Worm (Caenorhabditis elegans) whole organism, young adult: ENCODE measurements around the gene srx-23.

ENCODE experiments used
- B0336.3 ChIP-seq: fragments of 200-800 bp; sonication (Bioruptor generic); IDR thresholded peaks from 2 replicates; pipeline ENCODE4 v1.3.6; 2022; ENCODE audit warnings: missing genetic modification characterization, missing compliant biosample characterization
- C06A6.2 ChIP-seq: fragments of 200-800 bp; sonication (Bioruptor generic); conservative IDR thresholded peaks from 2 replicates; pipeline ENCODE4 v1.3.6; 2022; ENCODE audit warnings: missing genetic modification characterization, missing compliant biosample characterization
- F33H1.4 ChIP-seq: fragments of 200-800 bp; sonication (Bioruptor generic); IDR thresholded peaks from 2 replicates; pipeline ENCODE4 v1.3.6; 2022; ENCODE audit warnings: missing genetic modification reagents, missing genetic modification characterization, missing compliant biosample characterization
- F37B4.10 ChIP-seq: fragments of 200-800 bp; sonication (Bioruptor generic); IDR thresholded peaks from 2 replicates; pipeline ENCODE4 v1.3.6; 2022; ENCODE audit warnings: missing genetic modification characterization, missing compliant biosample characterization
- F52B5.7 ChIP-seq: sonication (generic microtip); optimal IDR thresholded peaks from 2 replicates; lab custom pipeline; 2016; ENCODE audit warnings: mild to moderate bottlenecking, missing genetic modification characterization, missing compliant biosample characterization
- F55B11.4 ChIP-seq: sonication (generic microtip); optimal IDR thresholded peaks from 2 replicates; lab custom pipeline; 2016; ENCODE audit warnings: missing compliant biosample characterization, missing genetic modification characterization, borderline replicate concordance; ENCODE audit not compliant: insufficient read depth
- K12H6.12 ChIP-seq: fragments of 200-800 bp; sonication (Bioruptor generic); optimal IDR thresholded peaks from 2 replicates; lab custom pipeline; 2018; ENCODE audit warnings: mild to moderate bottlenecking, missing genetic modification characterization, missing compliant biosample characterization
- Y53G8AR.9 ChIP-seq: fragments of 200-800 bp; sonication (Bioruptor generic); conservative IDR thresholded peaks from 2 replicates; pipeline ENCODE4 v1.3.6; 2022; ENCODE audit warnings: missing genetic modification reagents, missing genetic modification characterization, missing compliant biosample characterization
- ZK185.1 ChIP-seq: sonication (generic microtip); optimal IDR thresholded peaks from 2 replicates; lab custom pipeline; 2016; ENCODE audit warnings: mild to moderate bottlenecking, missing genetic modification characterization, missing compliant biosample characterization; ENCODE audit not compliant: poor library complexity, severe bottlenecking
- ama-1 ChIP-seq, 3 experiments: fragments of 150-350 bp in 1 of 3; sonication (generic microtip) in 2 of 3; optimal IDR thresholded peaks; 2 replicates each; lab custom pipeline; 2014 to 2018; ENCODE audit warnings: missing biosample characterization in 2 of 3, missing genetic modification characterization in 2 of 3, missing genetic modification reagents in 2 of 3
- aptf-3 ChIP-seq: fragments of 200-800 bp; sonication (Bioruptor generic); IDR thresholded peaks from 2 replicates; pipeline ENCODE4 v1.3.6; 2022; ENCODE audit warnings: missing genetic modification characterization, missing compliant biosample characterization
- atf-7 ChIP-seq: sonication (generic microtip); optimal IDR thresholded peaks from 2 replicates; lab custom pipeline; 2017; ENCODE audit warnings: mild to moderate bottlenecking, missing genetic modification characterization, missing compliant biosample characterization
- athp-1 ChIP-seq: sonication (generic microtip); optimal IDR thresholded peaks from 2 replicates; lab custom pipeline; 2017; ENCODE audit warnings: mild to moderate bottlenecking, missing genetic modification characterization, missing compliant biosample characterization
- attf-5 ChIP-seq: fragments of 200-800 bp; sonication (Bioruptor generic); optimal IDR thresholded peaks from 2 replicates; lab custom pipeline; 2018; ENCODE audit warnings: mild to moderate bottlenecking, missing genetic modification characterization, missing compliant biosample characterization
- attf-6 ChIP-seq: fragments of 200-800 bp; sonication (Bioruptor generic); IDR thresholded peaks from 2 replicates; pipeline ENCODE4 v1.3.6; 2022; ENCODE audit warnings: missing genetic modification reagents, missing genetic modification characterization, missing compliant biosample characterization
- bed-1 ChIP-seq: fragments of 200-800 bp; sonication (Bioruptor generic); IDR thresholded peaks from 2 replicates; pipeline ENCODE4 v1.3.6; 2022; ENCODE audit warnings: missing genetic modification reagents, missing genetic modification characterization, missing compliant biosample characterization
- bed-2 ChIP-seq: fragments of 200-800 bp; sonication (Bioruptor generic); IDR thresholded peaks from 2 replicates; pipeline ENCODE4 v1.3.6; 2022; ENCODE audit warnings: missing genetic modification reagents, missing genetic modification characterization, missing compliant biosample characterization
- cebp-1 ChIP-seq, 2 experiments: fragments of 200-800 bp in 1 of 2; sonication (Bioruptor generic) in 1 of 2; sonication (generic microtip) in 1 of 2; IDR thresholded peaks in 1 of 2; optimal IDR thresholded peaks in 1 of 2; 2 replicates each; pipeline versions ENCODE4 v1.3.6 to Lab custom; 2017 to 2022; ENCODE audit warnings: missing compliant biosample characterization in 2 of 2, missing genetic modification characterization in 2 of 2, mild to moderate bottlenecking in 1 of 2, missing genetic modification reagents in 1 of 2, moderate library complexity in 1 of 2
- ceh-100 ChIP-seq: fragments of 200-800 bp; sonication (Bioruptor generic); IDR thresholded peaks from 2 replicates; pipeline ENCODE4 v1.3.6; 2022; ENCODE audit warnings: missing genetic modification reagents, missing genetic modification characterization, missing compliant biosample characterization
- ceh-40 ChIP-seq: fragments of 200-800 bp; sonication (Bioruptor generic); IDR thresholded peaks from 2 replicates; pipeline ENCODE4 v1.3.6; 2022; ENCODE audit warnings: missing genetic modification characterization, missing compliant biosample characterization
- ceh-58 ChIP-seq: fragments of 200-800 bp; sonication (Bioruptor generic); IDR thresholded peaks from 2 replicates; pipeline ENCODE4 v1.3.6; 2022; ENCODE audit warnings: missing genetic modification characterization, missing compliant biosample characterization
- ceh-91 ChIP-seq: fragments of 200-800 bp; sonication (Bioruptor generic); IDR thresholded peaks from 2 replicates; pipeline ENCODE4 v1.3.6; 2022; ENCODE audit warnings: missing genetic modification reagents, missing genetic modification characterization, missing compliant biosample characterization
- chd-7 ChIP-seq: sonication (generic microtip); optimal IDR thresholded peaks from 2 replicates; lab custom pipeline; 2016; ENCODE audit warnings: mild to moderate bottlenecking, missing genetic modification characterization, moderate library complexity, missing compliant biosample characterization
- dpl-1 ChIP-seq: fragments of 150-350 bp; optimal IDR thresholded peaks from 2 replicates; lab custom pipeline; 2014; ENCODE audit warnings: missing biosample characterization, missing genetic modification reagents, missing genetic modification characterization
- efl-1 ChIP-seq: fragments of 150-350 bp; optimal IDR thresholded peaks from 2 replicates; lab custom pipeline; 2014; ENCODE audit warnings: missing biosample characterization, missing genetic modification reagents, missing genetic modification characterization
- fkh-3 ChIP-seq: sonication (generic microtip); optimal IDR thresholded peaks from 2 replicates; lab custom pipeline; 2016; ENCODE audit warnings: mild to moderate bottlenecking, missing genetic modification characterization, missing compliant biosample characterization
- hlh-12 ChIP-seq: sonication (generic microtip); optimal IDR thresholded peaks from 2 replicates; lab custom pipeline; 2016; ENCODE audit warnings: missing genetic modification characterization, missing compliant biosample characterization
- hmg-20 ChIP-seq: fragments of 200-800 bp; sonication (Bioruptor generic); IDR thresholded peaks from 2 replicates; pipeline ENCODE4 v1.3.6; 2022; ENCODE audit warnings: missing genetic modification reagents, missing genetic modification characterization, missing compliant biosample characterization
- let-526 ChIP-seq: fragments of 200-800 bp; sonication (Bioruptor generic); IDR thresholded peaks from 2 replicates; pipeline ENCODE4 v1.3.6; 2022; ENCODE audit warnings: missing genetic modification reagents, missing genetic modification characterization, missing compliant biosample characterization
- let-607 ChIP-seq, 2 experiments: fragments of 200-800 bp in 1 of 2; sonication (Bioruptor generic) in 1 of 2; sonication (generic microtip) in 1 of 2; optimal IDR thresholded peaks; 2 replicates each; lab custom pipeline; 2016 to 2018; ENCODE audit warnings: mild to moderate bottlenecking in 2 of 2, missing compliant biosample characterization in 2 of 2, missing genetic modification characterization in 2 of 2, moderate library complexity in 2 of 2, missing genotype in 1 of 2
- lin-40 ChIP-seq: sonication (generic microtip); optimal IDR thresholded peaks from 2 replicates; lab custom pipeline; 2016; ENCODE audit warnings: missing genetic modification characterization, mild to moderate bottlenecking, missing compliant biosample characterization, missing genotype, missing genetic modification reagents
- lir-1 ChIP-seq: fragments of 200-800 bp; sonication (Bioruptor generic); conservative IDR thresholded peaks from 2 replicates; pipeline ENCODE4 v1.3.6; 2022; ENCODE audit warnings: missing genetic modification reagents, missing genetic modification characterization, missing compliant biosample characterization
- madf-6 ChIP-seq: fragments of 200-800 bp; sonication (Bioruptor generic); IDR thresholded peaks from 2 replicates; pipeline ENCODE4 v1.3.6; 2022; ENCODE audit warnings: missing genetic modification reagents, missing genetic modification characterization, missing compliant biosample characterization
- mes-4 ChIP-seq: sonication (generic microtip); optimal IDR thresholded peaks from 2 replicates; lab custom pipeline; 2016; ENCODE audit warnings: missing genotype, missing genetic modification characterization, missing compliant biosample characterization
- nfya-2 ChIP-seq: fragments of 200-800 bp; sonication (Bioruptor generic); IDR thresholded peaks from 2 replicates; pipeline ENCODE4 v1.3.6; 2022; ENCODE audit warnings: missing genetic modification reagents, missing genetic modification characterization, missing compliant biosample characterization
- nhr-179 ChIP-seq: sonication (generic microtip); optimal IDR thresholded peaks from 2 replicates; lab custom pipeline; 2016; ENCODE audit warnings: mild to moderate bottlenecking, missing genetic modification characterization, missing compliant biosample characterization
- nhr-80 ChIP-seq: sonication (generic microtip); optimal IDR thresholded peaks from 2 replicates; lab custom pipeline; 2016; ENCODE audit warnings: missing genetic modification characterization, missing compliant biosample characterization
- rec-8 ChIP-seq, 2 experiments: sonication (generic microtip); optimal IDR thresholded peaks; 2 replicates each; lab custom pipeline; 2016; ENCODE audit warnings: mild to moderate bottlenecking in 2 of 2, missing genetic modification characterization in 2 of 2, missing genetic modification reagents in 2 of 2, missing genotype in 2 of 2, missing biosample characterization in 1 of 2, missing compliant biosample characterization in 1 of 2, moderate library complexity in 1 of 2
- repo-1 ChIP-seq: sonication (generic microtip); optimal IDR thresholded peaks from 2 replicates; lab custom pipeline; 2017; ENCODE audit warnings: mild to moderate bottlenecking, missing genetic modification characterization, missing compliant biosample characterization
- snpc-1.1 ChIP-seq: sonication (generic microtip); optimal IDR thresholded peaks from 2 replicates; lab custom pipeline; 2017; ENCODE audit warnings: missing genetic modification characterization, mild to moderate bottlenecking, missing compliant biosample characterization, antibody characterized with exemption, moderate library complexity, missing genotype, missing genetic modification reagents; ENCODE audit not compliant: insufficient read depth
- somi-1 ChIP-seq: fragments of 200-800 bp; sonication (Bioruptor generic); optimal IDR thresholded peaks from 2 replicates; lab custom pipeline; 2018; ENCODE audit warnings: mild to moderate bottlenecking, missing genetic modification characterization, missing compliant biosample characterization
- tlf-1 ChIP-seq: fragments of 200-800 bp; sonication (Bioruptor generic); optimal IDR thresholded peaks from 2 replicates; lab custom pipeline; 2018; ENCODE audit warnings: mild to moderate bottlenecking, missing genetic modification characterization, missing compliant biosample characterization
- ztf-18 ChIP-seq: sonication (generic microtip); optimal IDR thresholded peaks from 2 replicates; lab custom pipeline; 2016; ENCODE audit warnings: missing genotype, mild to moderate bottlenecking, missing genetic modification characterization, missing compliant biosample characterization
- ztf-26 ChIP-seq: sonication (generic microtip); optimal IDR thresholded peaks from 2 replicates; lab custom pipeline; 2017; ENCODE audit warnings: missing genetic modification characterization, missing compliant biosample characterization

The srx-23 gene

ce11 chrV:728822-729493, 46.8 kb downstream of the srx-23 start (continued):
- peak; percentile 66 for TF ChIP-seq B0336.3 (GFP tag; lab: Robert Waterston, UW)
- no peak for TF ChIP-seq aptf-3 (GFP tag; lab: Robert Waterston, UW)
- TF ChIP-seq ceh-100 (GFP tag; lab: Robert Waterston, UW): no peak
- TF ChIP-seq let-526: peak; percentile 40; the same call in 1 of the 2 replicates
- no peak for TF ChIP-seq cebp-1 (GFP tag; IDR thresholded peaks at IDR 0.05; lab: Robert Waterston, UW)
- TF ChIP-seq cebp-1 (tag; optimal IDR thresholded peaks at IDR 0.05; lab: Kevin White, UChicago): peak; percentile 44
- TF ChIP-seq chd-7 (tag; lab: Kevin White, UChicago): peak; percentile 54
- TF ChIP-seq F33H1.4 (GFP tag; lab: Robert Waterston, UW): no peak
- TF ChIP-seq attf-5 (GFP tag; lab: Kevin White, UChicago): peak; percentile 22
- TF ChIP-seq tlf-1 (GFP tag; lab: Kevin White, UChicago): peak; percentile 54
- TF ChIP-seq ztf-26 (tag; lab: Kevin White, UChicago): peak; percentile 16
- no peak for TF ChIP-seq efl-1 (GFP tag; lab: Kevin White, UChicago)
- TF ChIP-seq somi-1 (GFP tag; lab: Kevin White, UChicago): peak; percentile 67

DNA sequence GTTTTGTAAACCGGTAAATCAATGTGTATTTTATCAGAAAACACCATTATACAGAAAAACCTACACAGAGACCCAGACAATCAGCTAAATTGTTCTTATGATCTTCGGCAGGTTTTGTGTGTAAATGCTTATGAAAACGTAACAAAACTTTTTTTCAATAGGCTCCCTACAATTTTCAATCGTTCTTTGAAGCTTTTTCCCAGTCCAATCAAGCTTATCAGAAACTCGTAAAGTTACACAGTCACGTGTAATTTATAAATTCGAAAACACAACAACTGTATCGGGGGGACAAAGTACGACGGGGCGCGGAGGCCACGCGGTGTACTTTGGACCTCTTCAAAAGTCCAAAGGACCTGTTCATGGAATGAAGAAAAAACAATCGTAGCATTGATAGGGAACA, 48.1 kb downstream of the srx-23 start:
- TF ChIP-seq lir-1 (GFP tag; lab: Robert Waterston, UW) (no peak), ceh-100 (GFP tag; lab: Robert Waterston, UW) (no peak), K12H6.12 (no peak), athp-1 (tag; lab: Kevin White, UChicago) (no peak), repo-1 (tag; lab: Kevin White, UChicago) (peak; percentile 56), snpc-1.1 (no peak), dpl-1 (GFP tag; lab: Kevin White, UChicago) (no peak), nfya-2 (GFP tag; lab: Robert Waterston, UW) (no peak), attf-6 (GFP tag; lab: Robert Waterston, UW) (no peak), efl-1 (GFP tag; lab: Kevin White, UChicago) (no peak), nhr-80 (tag; lab: Kevin White, UChicago) (peak; percentile 54), lin-40 (tag; lab: Kevin White, UChicago) (peak; percentile 47), F52B5.7 (tag; lab: Kevin White, UChicago) (no peak), hlh-12 (tag; lab: Kevin White, UChicago) (no peak), madf-6 (GFP tag; lab: Robert Waterston, UW) (no peak), mes-4 (tag; lab: Kevin White, UChicago) (no peak), ztf-18 (tag; lab: Kevin White, UChicago) (no peak), tlf-1 (GFP tag; lab: Kevin White, UChicago) (peak; percentile 46), bed-1 (GFP tag; lab: Robert Waterston, UW) (no peak), bed-2 (GFP tag; lab: Robert Waterston, UW) (no peak), F33H1.4 (GFP tag; lab: Robert Waterston, UW) (no peak), fkh-3 (tag; lab: Kevin White, UChicago) (no peak), C06A6.2 (GFP tag; lab: Robert Waterston, UW) (no peak; the same call in 1 of the 2 replicates), hmg-20 (GFP tag; lab: Robert Waterston, UW) (no peak), aptf-3 (GFP tag; lab: Robert Waterston, UW) (no peak), ZK185.1 (tag; lab: Kevin White, UChicago) (peak; percentile 25), ceh-58 (GFP tag; lab: Robert Waterston, UW) (no peak), ceh-40 (GFP tag; lab: Robert Waterston, UW) (no peak), ama-1 (optimal IDR thresholded peaks at IDR 0.05; lab: Kevin White, UChicago) (no peak), ama-1 (GFP tag; optimal IDR thresholded peaks at IDR 0.05; lab: Kevin White, UChicago) (no peak), Y53G8AR.9 (GFP tag; lab: Robert Waterston, UW) (peak; percentile 68; the same call in 1 of the 2 replicates), B0336.3 (GFP tag; lab: Robert Waterston, UW) (no peak; the same call in 1 of the 2 replicates), ceh-91 (GFP tag; lab: Robert Waterston, UW) (no peak), F55B11.4 (tag; lab: Kevin White, UChicago) (no peak), let-607 (tag; optimal IDR thresholded peaks at IDR 0.05; lab: Kevin White, UChicago) (no peak), rec-8 (tag; optimal IDR thresholded peaks at IDR 0.05; lab: Kevin White, UChicago) (no peak), nhr-179 (no peak), F37B4.10 (GFP tag; lab: Robert Waterston, UW) (no peak), atf-7 (tag; lab: Kevin White, UChicago) (no peak)
